Fruit fly (Drosophila melanogaster): Measurements from ENCODE around the gene CG34002.
A peak's percentile ranks its signal among the peaks of the same experiment; 100 is the strongest.

The CG34002 gene

dm6 chr3L:17841085-17841606 is 17.1 kb upstream of the CG34002 start, which contains the start of gene CG5577 (continued):
- TF ChIP-seq Mio (GFP tag; optimal IDR thresholded peaks at IDR 0.05) (no peak), CG9705 (GFP tag; optimal IDR thresholded peaks at IDR 0.05) (no peak)

DNA sequence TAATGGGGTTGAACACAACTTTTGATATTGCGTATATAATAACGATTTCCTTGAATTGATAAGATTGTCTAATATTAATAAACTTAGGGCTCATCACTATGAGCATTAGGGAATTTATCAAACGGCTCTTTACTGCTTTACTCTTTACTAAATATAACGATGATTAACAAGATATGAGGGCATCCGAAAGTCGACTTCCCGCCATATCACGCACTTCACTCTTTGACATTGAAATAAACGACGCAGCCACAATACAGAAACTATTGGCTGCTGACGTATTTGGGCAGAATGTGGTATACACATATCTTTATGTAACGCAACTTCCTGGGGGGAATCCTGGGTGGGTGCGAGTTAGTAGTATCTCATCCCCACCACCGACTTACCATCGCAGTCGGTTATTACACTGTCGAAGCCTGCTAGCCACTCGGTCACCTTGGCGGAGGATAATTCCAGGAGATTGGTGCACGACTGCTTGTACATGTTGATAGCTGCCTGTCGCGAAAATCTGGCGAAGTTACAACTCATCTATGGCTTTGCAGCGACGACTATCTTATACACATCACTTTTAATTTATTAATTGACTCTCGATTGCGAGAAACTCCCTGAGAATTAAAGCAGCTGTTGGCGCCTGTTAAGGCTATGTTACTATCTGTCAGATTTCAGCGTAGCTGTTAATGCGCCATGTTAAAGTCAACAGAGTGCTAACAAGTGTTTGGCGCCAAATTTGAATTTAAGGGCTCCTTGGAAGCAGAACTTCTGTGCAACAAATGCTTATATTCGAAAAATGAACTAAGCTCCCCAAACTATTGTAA is 15.2 kb upstream of the CG34002 start, which contains the start of gene CG5567:
TSS of gene CG5567 (minus strand) at position 653 of the 812 bp plus-strand sequence.
- TF ChIP-seq Abd-B (GFP tag; optimal IDR thresholded peaks at IDR 0.05), result no peak
- TF ChIP-seq ey (GFP tag; optimal IDR thresholded peaks at IDR 0.05), result no peak
- TF ChIP-seq GATAd (GFP tag; optimal IDR thresholded peaks at IDR 0.05), result no peak
- no peak for TF ChIP-seq rgr (GFP tag; optimal IDR thresholded peaks at IDR 0.05)
- TF ChIP-seq dl (GFP tag; optimal IDR thresholded peaks at IDR 0.05; ENCODE audit: insufficient read depth in 1 of 2, partially characterized antibody in 2 of 2), result no peak
- no peak for TF ChIP-seq CrebA (GFP tag; optimal IDR thresholded peaks at IDR 0.05; ENCODE audit: borderline replicate concordance)
- TF ChIP-seq tai (GFP tag; optimal IDR thresholded peaks at IDR 0.05), result no peak
- TF ChIP-seq Rel (GFP tag; optimal IDR thresholded peaks at IDR 0.05), result no peak
- TF ChIP-seq Rel (tag; optimal IDR thresholded peaks at IDR 0.05), result peak; percentile 23
- TF ChIP-seq Myc (optimal IDR thresholded peaks at IDR 0.05), result no peak
- no peak for TF ChIP-seq N (GFP tag; optimal IDR thresholded peaks at IDR 0.05)
- TF ChIP-seq sage (GFP tag; optimal IDR thresholded peaks at IDR 0.05), result no peak
- peak in 1 of 2 experiments; percentile 23 for TF ChIP-seq foxo (GFP tag; optimal IDR thresholded peaks at IDR 0.05)
- no peak for TF ChIP-seq Mio (GFP tag; optimal IDR thresholded peaks at IDR 0.05)
- TF ChIP-seq woc (GFP tag; optimal IDR thresholded peaks at IDR 0.05), result peak; percentile 41
- TF ChIP-seq fru (GFP tag; optimal IDR thresholded peaks at IDR 0.05), result no peak
- no peak for TF ChIP-seq dmrt93B (GFP tag; optimal IDR thresholded peaks at IDR 0.05)
- TF ChIP-seq Dif (GFP tag; optimal IDR thresholded peaks at IDR 0.05; ENCODE audit: partially characterized antibody), result no peak
- no peak for TF ChIP-seq dsf (GFP tag; optimal IDR thresholded peaks at IDR 0.05; ENCODE audit: borderline replicate concordance)
- TF ChIP-seq sv (GFP tag; optimal IDR thresholded peaks at IDR 0.05), result no peak
- no peak for TF ChIP-seq jim (GFP tag; optimal IDR thresholded peaks at IDR 0.05)

dm6 chr3L:17846169-17846981 is 11.9 kb upstream of the CG34002 start, which contains the start of the genes MED19 and CG7430:
Gene MED19 (minus strand): TSS chr3L:17846501.
Gene CG7430 (plus strand): TSS chr3L:17846916.
- TF ChIP-seq Rel (GFP tag; optimal IDR thresholded peaks at IDR 0.05), result no peak
- TF ChIP-seq Rel (tag; optimal IDR thresholded peaks at IDR 0.05), result peak; percentile 68
- no peak for TF ChIP-seq N (GFP tag; optimal IDR thresholded peaks at IDR 0.05)
- TF ChIP-seq dl (GFP tag; optimal IDR thresholded peaks at IDR 0.05; ENCODE audit: insufficient read depth in 1 of 2, partially characterized antibody in 2 of 2), result no peak
- TF ChIP-seq Abd-B (GFP tag; optimal IDR thresholded peaks at IDR 0.05), result no peak
- peak; percentile 48 for TF ChIP-seq lola (GFP tag; optimal IDR thresholded peaks at IDR 0.05)
- TF ChIP-seq Hr78 (GFP tag; optimal IDR thresholded peaks at IDR 0.05), result no peak
- no peak for TF ChIP-seq Dif (GFP tag; optimal IDR thresholded peaks at IDR 0.05; ENCODE audit: partially characterized antibody)
- peak; percentile 52 for TF ChIP-seq Sp1 (GFP tag; optimal IDR thresholded peaks at IDR 0.05)
- TF ChIP-seq Mio (GFP tag; optimal IDR thresholded peaks at IDR 0.05), result no peak
- peak; percentile 47 for TF ChIP-seq h (GFP tag; optimal IDR thresholded peaks at IDR 0.05)
- no peak for TF ChIP-seq CG32264 (GFP tag; optimal IDR thresholded peaks at IDR 0.05)
- peak; percentile 32 for TF ChIP-seq rgr (GFP tag; optimal IDR thresholded peaks at IDR 0.05)
- TF ChIP-seq Hr83 (GFP tag; optimal IDR thresholded peaks at IDR 0.05; ENCODE audit: poor library complexity, severe bottlenecking), result peak; percentile 34
- TF ChIP-seq sage (GFP tag; optimal IDR thresholded peaks at IDR 0.05), result no peak
- no peak for TF ChIP-seq OdsH (GFP tag; optimal IDR thresholded peaks at IDR 0.05)
- TF ChIP-seq GATAd (GFP tag; optimal IDR thresholded peaks at IDR 0.05), result no peak
- no peak for TF ChIP-seq Jra (GFP tag; optimal IDR thresholded peaks at IDR 0.05)
- no peak for TF ChIP-seq pan (optimal IDR thresholded peaks at IDR 0.05)
- no peak for TF ChIP-seq jim (GFP tag; optimal IDR thresholded peaks at IDR 0.05)
- TF ChIP-seq Hnf4 (GFP tag; optimal IDR thresholded peaks at IDR 0.05), result no peak
- no peak for TF ChIP-seq foxo (GFP tag; optimal IDR thresholded peaks at IDR 0.05)
- peak; percentile 44 for TF ChIP-seq dmrt93B (GFP tag; optimal IDR thresholded peaks at IDR 0.05)
- peak; percentile 11 for TF ChIP-seq woc (GFP tag; optimal IDR thresholded peaks at IDR 0.05)
- no peak for TF ChIP-seq br (GFP tag; optimal IDR thresholded peaks at IDR 0.05)
- TF ChIP-seq sv (GFP tag; optimal IDR thresholded peaks at IDR 0.05), result no peak
- no peak for TF ChIP-seq Vsx2 (GFP tag; optimal IDR thresholded peaks at IDR 0.05; ENCODE audit: partially characterized antibody)
- TF ChIP-seq HLH106 (tag; optimal IDR thresholded peaks at IDR 0.05), result peak; percentile 2
- no peak for TF ChIP-seq tai (GFP tag; optimal IDR thresholded peaks at IDR 0.05)
- no peak for TF ChIP-seq Dfd (GFP tag; optimal IDR thresholded peaks at IDR 0.05)
- no peak for TF ChIP-seq brk (GFP tag; optimal IDR thresholded peaks at IDR 0.05)

Data from whole organism, wandering third instar larva.